Worm (Caenorhabditis elegans): Measurements from ENCODE around the gene ceh-32.

ceh-32 gene

ce11 chrV:11722858-11723257 is 17.7 kb upstream of the ceh-32 start:
- TF ChIP-seq jun-1 (tag; optimal IDR thresholded peaks at IDR 0.05) (no peak), pha-4 (tag; optimal IDR thresholded peaks at IDR 0.05) (no peak), mml-1 (tag; optimal IDR thresholded peaks at IDR 0.05) (no peak), nhr-25 (tag; optimal IDR thresholded peaks at IDR 0.05) (no peak), elt-2 (tag; optimal IDR thresholded peaks at IDR 0.05) (no peak), ceh-16 (tag; optimal IDR thresholded peaks at IDR 0.05) (no peak), nhr-28 (tag; optimal IDR thresholded peaks at IDR 0.05) (no peak), tbx-2 (tag; optimal IDR thresholded peaks at IDR 0.05) (no peak), ztf-11 (tag; optimal IDR thresholded peaks at IDR 0.05) (no peak), lsy-12 (tag; optimal IDR thresholded peaks at IDR 0.05) (no peak), daf-12 (tag; optimal IDR thresholded peaks at IDR 0.05) (no peak), fkh-2 (tag; optimal IDR thresholded peaks at IDR 0.05) (no peak), nfya-1 (tag; optimal IDR thresholded peaks at IDR 0.05; ENCODE audit: insufficient read depth) (no peak), hmg-11 (tag; optimal IDR thresholded peaks at IDR 0.05) (no peak)

ce11 chrV:11716930-11717329 is 11.7 kb upstream of the ceh-32 start:
- TF ChIP-seq nhr-67 (tag; optimal IDR thresholded peaks at IDR 0.05) (no peak), lsy-12 (tag; optimal IDR thresholded peaks at IDR 0.05) (no peak), ceh-28 (tag; optimal IDR thresholded peaks at IDR 0.05) (no peak), snpc-4 (tag; optimal IDR thresholded peaks at IDR 0.05) (no peak), mdl-1 (tag; optimal IDR thresholded peaks at IDR 0.05) (no peak), pqm-1 (tag; optimal IDR thresholded peaks at IDR 0.05) (peak; percentile 71), elt-2 (tag; optimal IDR thresholded peaks at IDR 0.05) (peak; percentile 78)

ce11 chrV:11715797-11716196 is 10.6 kb upstream of the ceh-32 start, which contains the start of gene tre-3:
Gene tre-3, minus strand, starts transcription at chrV:11715903.
- TF ChIP-seq pqm-1 (tag; optimal IDR thresholded peaks at IDR 0.05) (peak; percentile 53), elt-2 (tag; optimal IDR thresholded peaks at IDR 0.05) (peak; percentile 59), snpc-4 (tag; optimal IDR thresholded peaks at IDR 0.05) (no peak), ama-1 (optimal IDR thresholded peaks at IDR 0.05) (no peak), unc-62 (GFP tag; optimal IDR thresholded peaks at IDR 0.05) (no peak)

ce11 chrV:11711751-11712150 is 6.6 kb upstream of the ceh-32 start:
- TF ChIP-seq pha-4 (tag; optimal IDR thresholded peaks at IDR 0.05) (no peak), eor-1 (tag; optimal IDR thresholded peaks at IDR 0.05) (no peak)

ce11 chrV:11706353-11706752 is 1.2 kb upstream of the ceh-32 start:
- no peak for TF ChIP-seq unc-39 (tag; optimal IDR thresholded peaks at IDR 0.05)
- TF ChIP-seq daf-12 (tag; optimal IDR thresholded peaks at IDR 0.05), result no peak
- TF ChIP-seq mml-1 (tag; optimal IDR thresholded peaks at IDR 0.05), result no peak
- no peak for TF ChIP-seq ama-1 (optimal IDR thresholded peaks at IDR 0.05)
- no peak for TF ChIP-seq nhr-23 (tag; optimal IDR thresholded peaks at IDR 0.05)
- TF ChIP-seq nhr-28 (tag; optimal IDR thresholded peaks at IDR 0.05), result no peak
- no peak for TF ChIP-seq lin-15B (tag; optimal IDR thresholded peaks at IDR 0.05)
- no peak for TF ChIP-seq elt-1 (tag; optimal IDR thresholded peaks at IDR 0.05)
- no peak for TF ChIP-seq ceh-16 (tag; optimal IDR thresholded peaks at IDR 0.05)
- TF ChIP-seq pqm-1 (tag; optimal IDR thresholded peaks at IDR 0.05), result no peak
- no peak for TF ChIP-seq eor-1 (tag; optimal IDR thresholded peaks at IDR 0.05)
- no peak for TF ChIP-seq elt-3 (tag; optimal IDR thresholded peaks at IDR 0.05)

ce11 chrV:11704658-11705057 is 542 bp downstream of the ceh-32 start:
- TF ChIP-seq pqm-1 (tag; optimal IDR thresholded peaks at IDR 0.05) (no peak), fkh-10 (GFP tag; optimal IDR thresholded peaks at IDR 0.05) (peak; percentile 86)

ce11 chrV:11697482-11697881 is 7.7 kb downstream of the ceh-32 start:
- TF ChIP-seq unc-39 (tag; optimal IDR thresholded peaks at IDR 0.05) (no peak), nfya-1 (tag; optimal IDR thresholded peaks at IDR 0.05; ENCODE audit: insufficient read depth) (no peak), fkh-10 (GFP tag; optimal IDR thresholded peaks at IDR 0.05) (peak; percentile 84), pha-4 (tag; optimal IDR thresholded peaks at IDR 0.05) (no peak), nhr-67 (tag; optimal IDR thresholded peaks at IDR 0.05) (no peak), mml-1 (tag; optimal IDR thresholded peaks at IDR 0.05) (no peak), skn-1 (tag; optimal IDR thresholded peaks at IDR 0.05) (no peak), egl-5 (tag; optimal IDR thresholded peaks at IDR 0.05) (no peak)
